Worm (Caenorhabditis elegans) whole organism, late embryonic: ENCODE results near the gene unc-33.

Experiments used
- K02D7.2 ChIP-seq: sonication (generic microtip); optimal IDR thresholded peaks from 2 replicates; lab custom pipeline; 2017; ENCODE audit warnings: mild to moderate bottlenecking, missing genetic modification characterization, missing compliant biosample characterization
- ama-1 ChIP-seq: fragments of 150-350 bp; optimal IDR thresholded peaks from 2 replicates; lab custom pipeline; 2014
- ceh-24 ChIP-seq: sonication (generic microtip); optimal IDR thresholded peaks from 2 replicates; lab custom pipeline; 2016; ENCODE audit warnings: mild to moderate bottlenecking, missing genetic modification characterization, missing compliant biosample characterization
- ceh-45 ChIP-seq: fragments of 200-800 bp; sonication (Bioruptor generic); IDR thresholded peaks from 2 replicates; pipeline ENCODE4 v1.3.6; 2022; ENCODE audit warnings: missing genetic modification reagents, missing genetic modification characterization, missing compliant biosample characterization
- ceh-48 ChIP-seq: sonication (generic microtip); optimal IDR thresholded peaks from 2 replicates; lab custom pipeline; 2016; ENCODE audit warnings: missing genetic modification characterization, inconsistent platforms, missing compliant biosample characterization
- dmd-4 ChIP-seq: sonication (generic microtip); optimal IDR thresholded peaks from 2 replicates; lab custom pipeline; 2016; ENCODE audit warnings: borderline replicate concordance, missing genetic modification characterization, missing compliant biosample characterization
- lim-6 ChIP-seq: sonication (generic microtip); optimal IDR thresholded peaks from 2 replicates; lab custom pipeline; 2016; ENCODE audit warnings: missing genetic modification characterization, missing compliant biosample characterization
- nhr-11 ChIP-seq: fragments of 150-350 bp; optimal IDR thresholded peaks from 2 replicates; lab custom pipeline; 2014; ENCODE audit warnings: missing biosample characterization, missing genetic modification characterization
- pha-4 ChIP-seq: fragments of 150-350 bp; optimal IDR thresholded peaks from 2 replicates; lab custom pipeline; 2018; ENCODE audit warnings: missing biosample characterization, missing genetic modification reagents, missing genetic modification characterization
- ref-2 ChIP-seq: sonication (generic microtip); optimal IDR thresholded peaks from 2 replicates; lab custom pipeline; 2016; ENCODE audit warnings: missing genetic modification characterization, missing compliant biosample characterization
- sox-4 ChIP-seq: sonication (generic microtip); optimal IDR thresholded peaks from 2 replicates; lab custom pipeline; 2017; ENCODE audit warnings: mild to moderate bottlenecking, missing genetic modification characterization, inconsistent platforms, missing compliant biosample characterization
- tbx-2 ChIP-seq: sonication (generic microtip); optimal IDR thresholded peaks from 2 replicates; lab custom pipeline; 2016; ENCODE audit warnings: missing genetic modification characterization, missing compliant biosample characterization
- zip-5 ChIP-seq: sonication (generic microtip); optimal IDR thresholded peaks from 2 replicates; lab custom pipeline; 2016; ENCODE audit warnings: missing genetic modification characterization, missing compliant biosample characterization

ce11 chrIV:3526831-3527404 is 10.2 kb downstream of the unc-33 start, which contains the start of gene M57.2:
- TF ChIP-seq ama-1 (lab: Kevin White, UChicago), result no peak
- no peak for TF ChIP-seq ceh-24
- TF ChIP-seq sox-4 (tag; lab: Kevin White, UChicago), result no peak
- no peak for TF ChIP-seq lim-6 (tag; lab: Kevin White, UChicago)
- TF ChIP-seq tbx-2 (tag; lab: Kevin White, UChicago), result no peak
- no peak for TF ChIP-seq dmd-4 (tag; lab: Kevin White, UChicago)
- no peak for TF ChIP-seq pha-4 (tag; lab: Kevin White, UChicago)
- TF ChIP-seq ceh-48 (tag; lab: Kevin White, UChicago), result no peak
- TF ChIP-seq ceh-45, result no peak
- TF ChIP-seq zip-5, result no peak
- no peak for TF ChIP-seq ref-2 (tag; lab: Kevin White, UChicago)
- TF ChIP-seq nhr-11 (tag; lab: Kevin White, UChicago), result no peak
- no peak for TF ChIP-seq K02D7.2 (tag; lab: Kevin White, UChicago)
